Fruit fly (Drosophila melanogaster): ENCODE data around the gene wek.

wek gene

DNA sequence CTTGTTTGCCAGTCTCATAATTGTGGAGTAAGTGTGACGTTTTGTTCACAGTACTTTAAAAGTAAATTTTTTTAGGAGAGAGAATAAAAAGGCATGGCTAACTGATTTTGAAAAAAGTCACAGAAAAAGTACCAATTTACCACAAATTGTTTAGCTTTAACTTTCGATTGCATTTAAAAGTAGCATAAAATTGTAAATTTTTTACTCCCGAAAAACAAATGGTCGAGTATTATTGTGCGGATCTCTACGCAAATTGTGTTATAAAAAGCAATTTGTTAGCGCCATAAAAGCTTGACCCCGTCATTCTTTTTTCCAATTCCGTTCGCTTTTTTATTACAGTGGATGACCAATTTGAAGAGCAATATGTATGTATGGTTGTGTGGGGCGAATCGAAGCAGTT, 8.6 kb upstream of the wek start, which contains the start of gene CG43760:
CG43760 (minus strand) TSS at position 101 of the 400 bp plus-strand sequence.
- TF ChIP-seq usp (GFP tag; optimal IDR thresholded peaks at IDR 0.05) (no peak), N (GFP tag; optimal IDR thresholded peaks at IDR 0.05) (no peak), dl (GFP tag; optimal IDR thresholded peaks at IDR 0.05; ENCODE audit: insufficient read depth in 1 of 2, partially characterized antibody in 2 of 2) (no peak), dsf (GFP tag; optimal IDR thresholded peaks at IDR 0.05; ENCODE audit: borderline replicate concordance) (no peak), Jra (GFP tag; optimal IDR thresholded peaks at IDR 0.05) (no peak), woc (GFP tag; optimal IDR thresholded peaks at IDR 0.05) (no peak), ey (GFP tag; optimal IDR thresholded peaks at IDR 0.05) (no peak), pan (optimal IDR thresholded peaks at IDR 0.05) (no peak), dmrt93B (GFP tag; optimal IDR thresholded peaks at IDR 0.05) (no peak), Hnf4 (GFP tag; optimal IDR thresholded peaks at IDR 0.05) (no peak), CG32264 (GFP tag; optimal IDR thresholded peaks at IDR 0.05) (no peak), br (GFP tag; optimal IDR thresholded peaks at IDR 0.05) (no peak), foxo (GFP tag; optimal IDR thresholded peaks at IDR 0.05) (no peak), HLH106 (tag; optimal IDR thresholded peaks at IDR 0.05) (no peak), Mio (GFP tag; optimal IDR thresholded peaks at IDR 0.05) (no peak), OdsH (GFP tag; optimal IDR thresholded peaks at IDR 0.05) (no peak), Sp1 (GFP tag; optimal IDR thresholded peaks at IDR 0.05) (no peak), brk (GFP tag; optimal IDR thresholded peaks at IDR 0.05) (no peak)

DNA sequence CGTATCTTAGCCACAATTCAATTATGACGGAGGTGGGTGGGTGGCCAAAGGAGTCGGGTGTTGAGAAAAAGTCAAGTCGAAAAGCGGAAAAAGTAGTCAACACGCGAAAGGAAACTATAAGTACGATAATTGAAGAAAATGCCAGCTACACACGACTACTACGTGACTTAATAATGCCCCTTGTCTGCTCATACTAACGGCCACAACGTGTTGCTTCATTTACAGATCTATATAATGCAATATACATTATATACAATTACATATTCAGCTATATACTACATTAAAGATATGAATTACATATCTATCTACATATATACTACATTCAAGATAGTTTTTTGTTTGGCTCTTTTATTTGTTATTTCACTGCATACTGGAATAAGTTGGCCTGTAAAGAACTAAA, 4.9 kb upstream of the wek start, which contains the start of gene CG31826:
CG31826 (minus strand) TSS at position 101 of the 400 bp plus-strand sequence.
- no peak for TF ChIP-seq Sp1 (GFP tag; optimal IDR thresholded peaks at IDR 0.05)
- no peak for TF ChIP-seq usp (GFP tag; optimal IDR thresholded peaks at IDR 0.05)
- TF ChIP-seq ey (GFP tag; optimal IDR thresholded peaks at IDR 0.05) = no peak
- TF ChIP-seq OdsH (GFP tag; optimal IDR thresholded peaks at IDR 0.05) = no peak
- no peak for TF ChIP-seq Myc (optimal IDR thresholded peaks at IDR 0.05)
- TF ChIP-seq Hnf4 (GFP tag; optimal IDR thresholded peaks at IDR 0.05) = no peak
- TF ChIP-seq dmrt93B (GFP tag; optimal IDR thresholded peaks at IDR 0.05) = no peak
- TF ChIP-seq pan (optimal IDR thresholded peaks at IDR 0.05) = no peak
- no peak for TF ChIP-seq psq (GFP tag; optimal IDR thresholded peaks at IDR 0.05)
- TF ChIP-seq dsf (GFP tag; optimal IDR thresholded peaks at IDR 0.05; ENCODE audit: borderline replicate concordance) = no peak
- no peak for TF ChIP-seq Dfd (GFP tag; optimal IDR thresholded peaks at IDR 0.05)

- TF ChIP-seq jim (GFP tag; optimal IDR thresholded peaks at IDR 0.05) (no peak), fru (GFP tag; optimal IDR thresholded peaks at IDR 0.05) (no peak), dl (GFP tag; optimal IDR thresholded peaks at IDR 0.05; ENCODE audit: insufficient read depth in 1 of 2, partially characterized antibody in 2 of 2) (no peak), Rel (GFP tag; optimal IDR thresholded peaks at IDR 0.05) (no peak), Rel (tag; optimal IDR thresholded peaks at IDR 0.05) (no peak)
Measured at dm6 chr2L:15770978-15771377, 2.8 kb upstream of the wek start, which contains the start of gene Ku80. TSS of gene Ku80 (minus strand) at chr2L:15771159.

dm6 chr2L:15764029-15764428, 4.1 kb downstream of the wek start, which contains the start of gene CG3793:
TSS of gene CG3793 (plus strand) at chr2L:15764220.
- TF ChIP-seq foxo (GFP tag; optimal IDR thresholded peaks at IDR 0.05) (no peak), jim (GFP tag; optimal IDR thresholded peaks at IDR 0.05) (no peak)

dm6 chr2L:15763401-15763800, 4.7 kb downstream of the wek start:
- TF ChIP-seq woc (GFP tag; optimal IDR thresholded peaks at IDR 0.05) (no peak), dl (GFP tag; optimal IDR thresholded peaks at IDR 0.05; ENCODE audit: insufficient read depth in 1 of 2, partially characterized antibody in 2 of 2) (no peak), Mio (GFP tag; optimal IDR thresholded peaks at IDR 0.05) (no peak), jim (GFP tag; optimal IDR thresholded peaks at IDR 0.05) (no peak), rgr (GFP tag; optimal IDR thresholded peaks at IDR 0.05) (no peak), fru (GFP tag; optimal IDR thresholded peaks at IDR 0.05) (no peak), brk (GFP tag; optimal IDR thresholded peaks at IDR 0.05) (no peak), HLH106 (tag; optimal IDR thresholded peaks at IDR 0.05) (no peak), lola (GFP tag; optimal IDR thresholded peaks at IDR 0.05) (no peak), Hr83 (GFP tag; optimal IDR thresholded peaks at IDR 0.05; ENCODE audit: poor library complexity, severe bottlenecking) (no peak), Vsx2 (GFP tag; optimal IDR thresholded peaks at IDR 0.05; ENCODE audit: partially characterized antibody) (no peak), Abd-B (GFP tag; optimal IDR thresholded peaks at IDR 0.05) (no peak), OdsH (GFP tag; optimal IDR thresholded peaks at IDR 0.05) (no peak), CG32264 (GFP tag; optimal IDR thresholded peaks at IDR 0.05) (no peak), Myc (optimal IDR thresholded peaks at IDR 0.05) (no peak)
